Worm (Caenorhabditis elegans) whole organism, L4 larva: ENCODE data around the gene clec-29.

Experiments used
- F49E8.2 ChIP-seq: sonication (generic microtip); optimal IDR thresholded peaks from 2 replicates; lab custom pipeline; 2016; ENCODE audit warnings: missing compliant biosample characterization, mild to moderate bottlenecking, missing genetic modification characterization, borderline replicate concordance
- Y75B8A.6 ChIP-seq: fragments of 200-800 bp; sonication (Bioruptor generic); IDR thresholded peaks from 2 replicates; pipeline ENCODE4 v1.3.6; 2022; ENCODE audit warnings: missing genetic modification reagents, missing genetic modification characterization, missing compliant biosample characterization
- aha-1 ChIP-seq: fragments of 150-350 bp; peaks from one replicate; lab custom pipeline; 2014; ENCODE audit warnings: missing biosample characterization, missing genetic modification characterization
- ama-1 ChIP-seq: fragments of 150-350 bp; optimal IDR thresholded peaks from 2 replicates; lab custom pipeline; 2014; ENCODE audit warnings: inconsistent platforms, mixed read lengths
- ceh-32 ChIP-seq: sonication (generic microtip); optimal IDR thresholded peaks from 2 replicates; lab custom pipeline; 2016; ENCODE audit warnings: mild to moderate bottlenecking, missing genetic modification characterization, missing compliant biosample characterization; ENCODE audit not compliant: poor library complexity
- ceh-62 ChIP-seq: sonication (generic microtip); optimal IDR thresholded peaks from 2 replicates; lab custom pipeline; 2017; ENCODE audit warnings: missing biosample characterization, missing genetic modification characterization
- cey-2 ChIP-seq: sonication (generic microtip); optimal IDR thresholded peaks from 3 replicates; lab custom pipeline; 2017; ENCODE audit warnings: missing genetic modification characterization, mild to moderate bottlenecking, missing compliant biosample characterization, antibody characterized with exemption, borderline replicate concordance; ENCODE audit not compliant: insufficient read depth
- ctbp-1 ChIP-seq: fragments of 200-800 bp; sonication (Bioruptor generic); IDR thresholded peaks from 2 replicates; pipeline ENCODE4 v1.3.6; 2022; ENCODE audit warnings: missing genetic modification reagents, missing genetic modification characterization, missing compliant biosample characterization
- daf-16 ChIP-seq, 3 experiments: sonication (generic microtip); optimal IDR thresholded peaks; 2 replicates each; lab custom pipeline; 2016 to 2017; ENCODE audit warnings: missing genetic modification characterization in 3 of 3, missing genetic modification reagents in 3 of 3, mild to moderate bottlenecking in 2 of 3, missing compliant biosample characterization in 2 of 3, missing biosample characterization in 1 of 3, moderate library complexity in 1 of 3
- jun-1 ChIP-seq: fragments of 150-350 bp; optimal IDR thresholded peaks from 2 replicates; lab custom pipeline; 2014; ENCODE audit warnings: missing biosample characterization, missing genetic modification reagents, missing genetic modification characterization
- lin-1 ChIP-seq: fragments of 200-800 bp; sonication (Bioruptor generic); IDR thresholded peaks from 2 replicates; pipeline ENCODE4 v1.3.6; 2022; ENCODE audit warnings: missing genetic modification reagents, missing genetic modification characterization, missing compliant biosample characterization
- lin-29 ChIP-seq: fragments of 200-800 bp; sonication (Bioruptor generic); IDR thresholded peaks from 2 replicates; pipeline ENCODE4 v1.3.6; 2022; ENCODE audit warnings: missing genetic modification reagents, missing genetic modification characterization, missing compliant biosample characterization
- lin-38 ChIP-seq: fragments of 200-800 bp; sonication (Bioruptor generic); IDR thresholded peaks from 2 replicates; pipeline ENCODE4 v1.3.6; 2022; ENCODE audit warnings: missing genetic modification reagents, missing genetic modification characterization, missing compliant biosample characterization
- madf-5 ChIP-seq, 2 experiments: fragments of 200-800 bp; sonication (Bioruptor generic); IDR thresholded peaks; 2 replicates each; pipeline ENCODE4 v1.3.6; 2022; ENCODE audit warnings: missing compliant biosample characterization in 2 of 2, missing genetic modification characterization in 2 of 2
- mxl-2 ChIP-seq: fragments of 200-800 bp; sonication (Bioruptor generic); conservative IDR thresholded peaks from 2 replicates; pipeline ENCODE4 v1.3.6; 2022; ENCODE audit warnings: missing genetic modification reagents, missing genetic modification characterization, missing compliant biosample characterization
- mxl-3 ChIP-seq: fragments of 200-800 bp; sonication (Bioruptor generic); optimal IDR thresholded peaks from 2 replicates; lab custom pipeline; 2018; ENCODE audit warnings: mild to moderate bottlenecking, missing genetic modification characterization, missing compliant biosample characterization
- nhr-10 ChIP-seq: fragments of 150-350 bp; optimal IDR thresholded peaks from 2 replicates; lab custom pipeline; 2014; ENCODE audit warnings: missing biosample characterization, missing genetic modification characterization
- nhr-111 ChIP-seq: fragments of 200-800 bp; sonication (Bioruptor generic); optimal IDR thresholded peaks from 2 replicates; lab custom pipeline; 2018; ENCODE audit warnings: mild to moderate bottlenecking, missing genetic modification characterization, missing compliant biosample characterization
- nhr-25 ChIP-seq: sonication (generic microtip); optimal IDR thresholded peaks from 2 replicates; lab custom pipeline; 2017; ENCODE audit warnings: missing genetic modification characterization, mild to moderate bottlenecking, missing compliant biosample characterization, antibody characterized with exemption, moderate library complexity, borderline replicate concordance; ENCODE audit not compliant: insufficient read depth
- nhr-48 ChIP-seq: sonication (generic microtip); optimal IDR thresholded peaks from 2 replicates; lab custom pipeline; 2016; ENCODE audit warnings: mild to moderate bottlenecking, missing genetic modification characterization, missing compliant biosample characterization
- nhr-6 ChIP-seq: fragments of 150-350 bp; optimal IDR thresholded peaks from 2 replicates; lab custom pipeline; 2014; ENCODE audit warnings: missing biosample characterization, missing genetic modification characterization
- nhr-76 ChIP-seq: fragments of 150-350 bp; optimal IDR thresholded peaks from 2 replicates; lab custom pipeline; 2014; ENCODE audit warnings: missing biosample characterization, missing genetic modification characterization
- set-16 ChIP-seq: fragments of 200-800 bp; sonication (Bioruptor generic); IDR thresholded peaks from 2 replicates; pipeline ENCODE4 v1.3.6; 2022; ENCODE audit warnings: missing genetic modification reagents, missing genetic modification characterization, missing compliant biosample characterization
- snpc-4 ChIP-seq: fragments of 150-350 bp; optimal IDR thresholded peaks from 2 replicates; lab custom pipeline; 2014; ENCODE audit warnings: missing biosample characterization, missing genetic modification characterization
- tag-97 ChIP-seq: fragments of 200-800 bp; sonication (Bioruptor generic); IDR thresholded peaks from 2 replicates; pipeline ENCODE4 v1.3.6; 2022; ENCODE audit warnings: missing genetic modification characterization, missing compliant biosample characterization
- unc-130 ChIP-seq: sonication (generic microtip); optimal IDR thresholded peaks from 2 replicates; lab custom pipeline; 2016; ENCODE audit warnings: missing genetic modification reagents, missing genetic modification characterization, missing compliant biosample characterization
- unc-62 ChIP-seq, 3 experiments: fragments of 150-350 bp in 1 of 3; sonication (generic microtip); optimal IDR thresholded peaks in 2 of 3; peaks in 1 of 3; 1 replicate in 1 of 3; 2 replicates in 2 of 3; lab custom pipeline; 2014 to 2017; ENCODE audit warnings: missing biosample characterization in 3 of 3, missing genetic modification characterization in 3 of 3, missing genetic modification reagents in 3 of 3, missing genotype in 1 of 3
- zfp-2 ChIP-seq: sonication (generic microtip); optimal IDR thresholded peaks from 2 replicates; lab custom pipeline; 2016; ENCODE audit warnings: mild to moderate bottlenecking, missing genetic modification characterization, missing compliant biosample characterization
- ztf-7 ChIP-seq: fragments of 150-350 bp; optimal IDR thresholded peaks from 2 replicates; lab custom pipeline; 2014; ENCODE audit warnings: missing biosample characterization, missing genetic modification characterization

clec-29 gene

ce11 chrV:16746231-16746990, 7.4 kb upstream of the clec-29 start, which contains the start of gene gyg-2:
gyg-2 (minus strand) TSS chrV:16746258.
- TF ChIP-seq aha-1 (tag; lab: Kevin White, UChicago) (peak; percentile 9), ama-1 (lab: Kevin White, UChicago) (no peak), ceh-62 (tag; lab: Kevin White, UChicago) (no peak), lin-38 (GFP tag; lab: Robert Waterston, UW) (peak; percentile 84)

- peak; percentile 75 for TF ChIP-seq set-16
- no peak for TF ChIP-seq ctbp-1 (GFP tag; lab: Robert Waterston, UW)
- TF ChIP-seq aha-1 (tag; lab: Kevin White, UChicago), result peak; percentile 85
Observed at ce11 chrV:16745214-16745613, 6.2 kb upstream of the clec-29 start.

- TF ChIP-seq daf-16 (GFP tag; optimal IDR thresholded peaks at IDR 0.05; lab: Kevin White, UChicago) (no peak), daf-16 (tag; optimal IDR thresholded peaks at IDR 0.05; lab: Kevin White, UChicago) (no peak), lin-29 (GFP tag; lab: Robert Waterston, UW) (no peak), nhr-25 (tag; lab: Kevin White, UChicago) (no peak), F49E8.2 (tag; lab: Kevin White, UChicago) (peak; percentile 1), ztf-7 (tag; lab: Kevin White, UChicago) (no peak), aha-1 (tag; lab: Kevin White, UChicago) (no peak), zfp-2 (tag; lab: Kevin White, UChicago) (no peak), set-16 (no peak), nhr-48 (tag; lab: Kevin White, UChicago) (no peak), unc-62 (GFP tag; optimal IDR thresholded peaks at IDR 0.05 in 1 of 2; lab: Kevin White, UChicago) (no peak), unc-62 (tag; optimal IDR thresholded peaks at IDR 0.05; lab: Kevin White, UChicago) (no peak), unc-130 (GFP tag; lab: Kevin White, UChicago) (peak; percentile 16), madf-5 (GFP tag; IDR thresholded peaks at IDR 0.05; lab: Robert Waterston, UW) (0 out of 4 replicates have a peak, but pooled peaks of 1 of the 2 experiments have one; percentile 57)
Observed at ce11 chrV:16744783-16745182, 5.8 kb upstream of the clec-29 start.

DNA sequence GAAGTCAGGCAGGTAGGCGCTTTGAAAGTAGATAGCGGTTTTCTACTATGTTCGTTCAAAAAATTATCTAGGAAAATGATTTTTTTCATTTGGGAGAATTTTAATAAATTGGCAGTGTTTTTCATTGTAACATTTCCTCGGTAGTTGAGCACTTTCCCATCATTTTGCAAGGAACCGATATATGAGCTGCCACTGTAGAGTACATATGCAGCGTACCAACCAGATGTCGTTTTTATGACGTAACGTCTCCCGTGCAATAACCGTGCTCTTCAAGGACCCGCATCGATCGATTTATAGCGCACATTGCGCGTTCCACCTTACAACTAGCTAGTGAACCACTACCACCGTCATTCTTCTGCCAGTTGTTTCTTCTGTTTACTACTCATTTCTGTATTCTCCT, 3.1 kb upstream of the clec-29 start, which contains the start of gene T25E12.6:
Gene T25E12.6 (plus strand): TSS at position 301 of the 400 bp plus-strand sequence.
- TF ChIP-seq mxl-3 (GFP tag; lab: Kevin White, UChicago) (no peak), aha-1 (tag; lab: Kevin White, UChicago) (peak; percentile 67)

DNA sequence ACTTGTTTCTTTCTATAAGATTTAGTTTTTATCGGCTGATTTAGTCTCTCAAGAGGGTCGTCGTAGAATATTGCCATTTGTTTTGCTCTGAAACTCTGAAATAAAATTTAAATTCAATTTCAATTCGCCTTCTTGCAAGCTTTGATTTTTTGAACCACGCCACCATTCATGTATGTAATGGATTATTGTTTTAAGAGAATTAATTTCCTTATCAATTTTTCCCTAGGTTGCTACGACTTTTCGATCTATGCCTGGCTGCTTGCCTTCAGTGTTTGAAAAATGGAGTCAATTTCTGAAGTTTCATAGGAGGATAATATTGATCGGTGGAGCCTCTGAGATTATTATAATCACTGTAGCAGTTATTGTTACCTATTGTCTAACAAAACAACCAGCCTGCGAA, 3.5 kb downstream of the clec-29 start, which contains the start of the genes clec-38 and clec-34:
Gene clec-38 (minus strand): TSS at position 101 of the 400 bp plus-strand sequence.
Gene clec-34 (plus strand): TSS at position 248 of the 400 bp plus-strand sequence.
- TF ChIP-seq nhr-6 (no peak), unc-62 (GFP tag; optimal IDR thresholded peaks at IDR 0.05 in 1 of 2; lab: Kevin White, UChicago) (peak in 1 of 2 experiments; percentile 4), unc-62 (tag; optimal IDR thresholded peaks at IDR 0.05; lab: Kevin White, UChicago) (no peak)
- TF ChIP-seq, all 104 proteins: peak for 1

- no peak for TF ChIP-seq lin-1
- TF ChIP-seq Y75B8A.6 (GFP tag; lab: Robert Waterston, UW), result no peak
- no peak for TF ChIP-seq ama-1 (lab: Kevin White, UChicago)
- TF ChIP-seq nhr-111, result no peak
- TF ChIP-seq cey-2 (tag; lab: Kevin White, UChicago), result no peak
- no peak for TF ChIP-seq snpc-4 (tag; lab: Kevin White, UChicago)
- no peak for TF ChIP-seq tag-97
- no peak for TF ChIP-seq daf-16 (GFP tag; optimal IDR thresholded peaks at IDR 0.05; lab: Kevin White, UChicago)
- TF ChIP-seq daf-16 (tag; optimal IDR thresholded peaks at IDR 0.05; lab: Kevin White, UChicago), result no peak
- no peak for TF ChIP-seq nhr-76 (tag; lab: Kevin White, UChicago)
- no peak for TF ChIP-seq ceh-32 (tag; lab: Kevin White, UChicago)
- TF ChIP-seq jun-1 (tag; lab: Kevin White, UChicago), result no peak
- no peak for TF ChIP-seq mxl-2 (GFP tag; lab: Robert Waterston, UW)
- no peak for TF ChIP-seq nhr-10 (tag; lab: Kevin White, UChicago)
Observed at ce11 chrV:16733681-16734080, 5.3 kb downstream of the clec-29 start, which contains the start of gene T25E12.16. T25E12.16 (minus strand) TSS chrV:16733781.
